Comparison of ENCODE assay signal across 1 worm cellular context in genomic region chrV:1875497-1875988, ce11.
TF ChIP-seq lines count a peak whose summit lies in the region.

No protein-coding gene starts in this region.

TF ChIP-seq in whole organism, L4 larva, 104 proteins besides CTCF, POLR2A, EP300 and RAD21 (continued from another document):
- TF ChIP-seq aly-2 (tag; optimal IDR thresholded peaks at IDR 0.05; lab: Kevin White, UChicago) (no peak), zfp-2 (tag; optimal IDR thresholded peaks at IDR 0.05; lab: Kevin White, UChicago) (no peak), nhr-77 (tag; optimal IDR thresholded peaks at IDR 0.05; lab: Kevin White, UChicago) (no peak), R02D3.7 (tag; optimal IDR thresholded peaks at IDR 0.05; lab: Kevin White, UChicago) (no peak), unc-130 (GFP tag; optimal IDR thresholded peaks at IDR 0.05; lab: Kevin White, UChicago) (no peak), pha-4 (GFP tag; IDR thresholded peaks at IDR 0.05; lab: Robert Waterston, UW) (peak; percentile 69; the same call in 1 of the 2 replicates), pha-4 (tag; optimal IDR thresholded peaks at IDR 0.05; lab: Kevin White, UChicago) (no peak), daf-12 (tag; optimal IDR thresholded peaks at IDR 0.05; lab: Kevin White, UChicago) (no peak), fos-1 (tag; optimal IDR thresholded peaks at IDR 0.05; lab: Kevin White, UChicago) (no peak), F10B5.3 (tag; optimal IDR thresholded peaks at IDR 0.05; lab: Kevin White, UChicago) (peak; percentile 32), skn-1 (tag; optimal IDR thresholded peaks at IDR 0.05; lab: Kevin White, UChicago) (no peak), dmd-8 (GFP tag; IDR thresholded peaks at IDR 0.05; lab: Robert Waterston, UW) (peak; percentile 64; the same call in 1 of the 2 replicates), tag-97 (GFP tag; IDR thresholded peaks at IDR 0.05; lab: Robert Waterston, UW) (no peak), nhr-10 (tag; optimal IDR thresholded peaks at IDR 0.05; lab: Kevin White, UChicago) (no peak), spr-1 (tag; optimal IDR thresholded peaks at IDR 0.05; lab: Kevin White, UChicago) (peak; percentile 29), nhr-6 (tag; optimal IDR thresholded peaks at IDR 0.05; lab: Kevin White, UChicago) (no peak), ceh-44 (GFP tag; IDR thresholded peaks at IDR 0.05; lab: Robert Waterston, UW) (no peak), zag-1 (tag; optimal IDR thresholded peaks at IDR 0.05; lab: Kevin White, UChicago) (no peak), hif-1 (tag; optimal IDR thresholded peaks at IDR 0.05; lab: Kevin White, UChicago) (peak in 1 of 2 experiments; percentile 41), ceh-32 (tag; optimal IDR thresholded peaks at IDR 0.05; lab: Kevin White, UChicago; ENCODE audit: poor library complexity) (no peak), Y105C5A.15 (GFP tag; IDR thresholded peaks at IDR 0.05; lab: Robert Waterston, UW) (peak; percentile 67; the same call in 1 of the 2 replicates), rbr-2 (tag; optimal IDR thresholded peaks at IDR 0.05; lab: Kevin White, UChicago) (no peak), ces-1 (GFP tag; optimal IDR thresholded peaks at IDR 0.05; lab: Kevin White, UChicago) (no peak), lin-1 (GFP tag; IDR thresholded peaks at IDR 0.05; lab: Robert Waterston, UW) (peak; percentile 60; the same call in 1 of the 2 replicates), nhr-41 (GFP tag; IDR thresholded peaks at IDR 0.05; lab: Robert Waterston, UW) (no peak), lim-7 (GFP tag; IDR thresholded peaks at IDR 0.05; lab: Robert Waterston, UW) (0 out of 2 replicates have a peak, but pooled peaks have one; percentile 46), zip-11 (GFP tag; IDR thresholded peaks at IDR 0.05; lab: Robert Waterston, UW) (no peak), ceh-62 (tag; optimal IDR thresholded peaks at IDR 0.05; lab: Kevin White, UChicago) (no peak), mep-1 (tag; optimal IDR thresholded peaks at IDR 0.05; lab: Kevin White, UChicago) (peak; percentile 34), daf-19 (GFP tag; conservative IDR thresholded peaks at IDR 0.05; lab: Robert Waterston, UW) (no peak), ceh-82 (tag; optimal IDR thresholded peaks at IDR 0.05; lab: Kevin White, UChicago) (no peak), duxl-1 (tag; optimal IDR thresholded peaks at IDR 0.05; lab: Kevin White, UChicago; ENCODE audit: poor library complexity) (peak; percentile 39), cey-2 (tag; optimal IDR thresholded peaks at IDR 0.05; lab: Kevin White, UChicago; ENCODE audit: borderline replicate concordance, insufficient read depth) (no peak), T26A8.4 (GFP tag; IDR thresholded peaks at IDR 0.05; lab: Robert Waterston, UW) (peak; percentile 72), F49E8.2 (tag; optimal IDR thresholded peaks at IDR 0.05; lab: Kevin White, UChicago; ENCODE audit: borderline replicate concordance) (no peak), nhr-237 (tag; optimal IDR thresholded peaks at IDR 0.05; lab: Kevin White, UChicago) (no peak), ztf-11 (tag; optimal IDR thresholded peaks at IDR 0.05; lab: Kevin White, UChicago) (no peak)
